Fruit fly (Drosophila melanogaster) whole organism, prepupa: ENCODE data around the gene CG11000.
A peak's percentile ranks its signal among the peaks of the same experiment; 100 is the strongest.

Source experiments
- Blimp-1 ChIP-seq: fragments of 200-800 bp; sonication (Bioruptor generic); optimal IDR thresholded peaks from 3 replicates; lab custom pipeline; 2017; ENCODE audit warnings: missing biosample characterization, missing genetic modification characterization, mild to moderate bottlenecking, moderate library complexity, missing genetic modification reagents
- CG10631 ChIP-seq: fragments of 200-800 bp; sonication (Bioruptor generic); optimal IDR thresholded peaks from 2 replicates; lab custom pipeline; 2016; ENCODE audit warnings: missing biosample characterization, missing genetic modification characterization
- CG10669 ChIP-seq: fragments of 200-800 bp; sonication (Bioruptor generic); optimal IDR thresholded peaks from 3 replicates; lab custom pipeline; 2018; ENCODE audit warnings: missing biosample characterization, mild to moderate bottlenecking, missing genetic modification characterization, moderate library complexity
- CG11762 ChIP-seq: fragments of 200-800 bp; sonication (Bioruptor generic); optimal IDR thresholded peaks from 3 replicates; lab custom pipeline; 2016; ENCODE audit warnings: missing biosample characterization, missing genetic modification characterization; ENCODE audit not compliant: insufficient read depth
- CG15336 ChIP-seq: fragments of 200-800 bp; sonication (Bioruptor generic); IDR thresholded peaks from 2 replicates; pipeline ENCODE4 v1.3.6; 2022; ENCODE audit warnings: missing biosample characterization, missing genetic modification characterization
- CG16779 ChIP-seq: fragments of 200-800 bp; sonication (Bioruptor generic); optimal IDR thresholded peaks from 3 replicates; lab custom pipeline; 2017; ENCODE audit warnings: missing biosample characterization, mild to moderate bottlenecking, missing genetic modification characterization
- CG3032 ChIP-seq: fragments of 200-800 bp; optimal IDR thresholded peaks from 2 replicates; lab custom pipeline; 2019; ENCODE audit warnings: missing biosample characterization, mild to moderate bottlenecking, missing genetic modification characterization, moderate library complexity
- CG31627 ChIP-seq: fragments of 200-800 bp; sonication (Bioruptor generic); optimal IDR thresholded peaks from 3 replicates; lab custom pipeline; 2016; ENCODE audit warnings: missing biosample characterization, missing genetic modification characterization
- CG32006 ChIP-seq: fragments of 200-800 bp; sonication (Bioruptor generic); optimal IDR thresholded peaks from 3 replicates; lab custom pipeline; 2017; ENCODE audit warnings: missing biosample characterization, mild to moderate bottlenecking, missing genetic modification characterization
- CG34406 ChIP-seq: fragments of 200-800 bp; sonication (Bioruptor generic); optimal IDR thresholded peaks from 3 replicates; lab custom pipeline; 2016; ENCODE audit warnings: missing biosample characterization, missing genetic modification characterization
- CG3919 ChIP-seq: fragments of 200-800 bp; sonication (Bioruptor generic); optimal IDR thresholded peaks from 3 replicates; lab custom pipeline; 2016; ENCODE audit warnings: missing biosample characterization, missing genetic modification characterization
- CG4318 ChIP-seq: fragments of 200-800 bp; sonication (Bioruptor generic); optimal IDR thresholded peaks from 3 replicates; lab custom pipeline; 2017; ENCODE audit warnings: missing biosample characterization, mild to moderate bottlenecking, missing genetic modification characterization
- CG6163 ChIP-seq: fragments of 200-800 bp; sonication (Bioruptor generic); IDR thresholded peaks from 3 replicates; pipeline ENCODE4 v1.3.6; 2022; ENCODE audit warnings: missing biosample characterization, missing genetic modification characterization
- CG6276 ChIP-seq: fragments of 200-800 bp; sonication (Bioruptor generic); optimal IDR thresholded peaks from 2 replicates; lab custom pipeline; 2017; ENCODE audit warnings: missing biosample characterization, mild to moderate bottlenecking, missing genetic modification characterization
- CG6792 ChIP-seq: fragments of 200-800 bp; sonication (Bioruptor generic); optimal IDR thresholded peaks from 3 replicates; lab custom pipeline; 2016; ENCODE audit warnings: missing biosample characterization, missing genetic modification characterization
- CG6808 ChIP-seq: fragments of 200-800 bp; sonication (Bioruptor generic); optimal IDR thresholded peaks from 3 replicates; lab custom pipeline; 2017; ENCODE audit warnings: missing biosample characterization, missing genetic modification characterization, mild to moderate bottlenecking, moderate library complexity, missing genetic modification reagents
- CG6854 ChIP-seq: fragments of 200-800 bp; sonication (Bioruptor generic); optimal IDR thresholded peaks from 2 replicates; lab custom pipeline; 2017; ENCODE audit warnings: missing biosample characterization, mild to moderate bottlenecking, missing genetic modification characterization
- CG7368 ChIP-seq: fragments of 200-800 bp; sonication (Bioruptor generic); optimal IDR thresholded peaks from 3 replicates; lab custom pipeline; 2016; ENCODE audit warnings: missing biosample characterization, missing genetic modification characterization
- CG8319 ChIP-seq: fragments of 200-800 bp; sonication (Bioruptor generic); optimal IDR thresholded peaks from 3 replicates; lab custom pipeline; 2016; ENCODE audit warnings: missing biosample characterization, missing genetic modification characterization
- CG8632 ChIP-seq: fragments of 200-800 bp; sonication (Bioruptor generic); optimal IDR thresholded peaks from 3 replicates; lab custom pipeline; 2016; ENCODE audit warnings: missing biosample characterization, missing genetic modification characterization
- Eip75B ChIP-seq: fragments of 200-800 bp; sonication (Bioruptor generic); optimal IDR thresholded peaks from 3 replicates; lab custom pipeline; 2016; ENCODE audit warnings: missing biosample characterization, missing genetic modification characterization
- Eip78C ChIP-seq: fragments of 200-800 bp; sonication (Bioruptor generic); peaks from one replicate; lab custom pipeline; 2016; ENCODE audit warnings: missing biosample characterization, missing genetic modification characterization
- Ets21C ChIP-seq: fragments of 200-800 bp; sonication (Bioruptor generic); optimal IDR thresholded peaks from 3 replicates; lab custom pipeline; 2016; ENCODE audit warnings: missing biosample characterization, missing genetic modification characterization
- Ets96B ChIP-seq: fragments of 200-800 bp; optimal IDR thresholded peaks from 2 replicates; lab custom pipeline; 2019; ENCODE audit warnings: missing biosample characterization, mild to moderate bottlenecking, missing genetic modification characterization, moderate library complexity
- Hr38 ChIP-seq: sonication (Bioruptor generic); optimal IDR thresholded peaks from 2 replicates; lab custom pipeline; 2016; ENCODE audit warnings: missing biosample characterization, missing genetic modification characterization
- Hr39 ChIP-seq: fragments of 200-800 bp; sonication (Bioruptor generic); optimal IDR thresholded peaks from 2 replicates; lab custom pipeline; 2016; ENCODE audit warnings: missing biosample characterization, missing genetic modification characterization
- Hr4 ChIP-seq: fragments of 200-800 bp; sonication (Bioruptor generic); optimal IDR thresholded peaks from 3 replicates; lab custom pipeline; 2016; ENCODE audit warnings: missing biosample characterization, missing genetic modification characterization
- Lpt ChIP-seq: fragments of 200-800 bp; sonication (Bioruptor generic); optimal IDR thresholded peaks from 3 replicates; lab custom pipeline; 2016; ENCODE audit warnings: missing biosample characterization, missing genetic modification characterization
- Met ChIP-seq: fragments of 200-800 bp; sonication (Bioruptor generic); optimal IDR thresholded peaks from 3 replicates; lab custom pipeline; 2016; ENCODE audit warnings: missing biosample characterization, missing genetic modification characterization
- OdsH ChIP-seq: fragments of 200-800 bp; sonication (Bioruptor generic); optimal IDR thresholded peaks from 3 replicates; lab custom pipeline; 2016; ENCODE audit warnings: missing biosample characterization, missing genetic modification characterization
- Sox102F ChIP-seq: fragments of 200-800 bp; sonication (Bioruptor generic); optimal IDR thresholded peaks from 2 replicates; lab custom pipeline; 2016; ENCODE audit warnings: missing biosample characterization, mild to moderate bottlenecking, missing genetic modification characterization
- Sox14 ChIP-seq: fragments of 200-800 bp; sonication (Bioruptor generic); optimal IDR thresholded peaks from 3 replicates; lab custom pipeline; 2016; ENCODE audit warnings: missing biosample characterization, missing genetic modification characterization
- achi ChIP-seq: fragments of 200-800 bp; sonication (Bioruptor generic); optimal IDR thresholded peaks from 3 replicates; lab custom pipeline; 2016; ENCODE audit warnings: missing biosample characterization, missing genetic modification characterization
- dac ChIP-seq: fragments of 200-800 bp; sonication (Bioruptor generic); optimal IDR thresholded peaks from 2 replicates; lab custom pipeline; 2017; ENCODE audit warnings: missing biosample characterization, mild to moderate bottlenecking, missing genetic modification characterization
- dsx ChIP-seq: fragments of 200-800 bp; optimal IDR thresholded peaks from 3 replicates; lab custom pipeline; 2019; ENCODE audit warnings: missing biosample characterization, mild to moderate bottlenecking, missing genetic modification characterization, moderate library complexity; ENCODE audit not compliant: poor library complexity, severe bottlenecking
- eg ChIP-seq: fragments of 200-800 bp; sonication (Bioruptor generic); IDR thresholded peaks from 3 replicates; pipeline ENCODE4 v1.3.6; 2022; ENCODE audit warnings: missing biosample characterization, missing genetic modification characterization
- esn ChIP-seq: fragments of 200-800 bp; sonication (Bioruptor generic); optimal IDR thresholded peaks from 2 replicates; lab custom pipeline; 2016; ENCODE audit warnings: missing biosample characterization, mild to moderate bottlenecking, missing genetic modification characterization, moderate library complexity
- fd59A ChIP-seq: fragments of 200-800 bp; sonication (Bioruptor generic); optimal IDR thresholded peaks from 2 replicates; lab custom pipeline; 2017; ENCODE audit warnings: missing biosample characterization, mild to moderate bottlenecking, missing genetic modification characterization, missing genetic modification reagents
- fkh ChIP-seq: fragments of 200-800 bp; sonication (Bioruptor generic); optimal IDR thresholded peaks from 3 replicates; lab custom pipeline; 2017; ENCODE audit warnings: missing biosample characterization, mild to moderate bottlenecking, missing genetic modification characterization, moderate library complexity
- lz ChIP-seq: fragments of 200-800 bp; sonication (Bioruptor generic); optimal IDR thresholded peaks from 3 replicates; lab custom pipeline; 2016; ENCODE audit warnings: missing biosample characterization, missing genetic modification characterization
- net ChIP-seq: fragments of 200-800 bp; sonication (Bioruptor generic); optimal IDR thresholded peaks from 3 replicates; lab custom pipeline; 2016; ENCODE audit warnings: missing biosample characterization, missing genetic modification characterization
- spab ChIP-seq: fragments of 200-800 bp; sonication (Bioruptor generic); optimal IDR thresholded peaks from 2 replicates; lab custom pipeline; 2017; ENCODE audit warnings: missing biosample characterization, mild to moderate bottlenecking, missing genetic modification characterization, missing genetic modification reagents
- ss ChIP-seq, 2 experiments: fragments of 200-800 bp; sonication (Bioruptor generic); optimal IDR thresholded peaks; 2 replicates in 1 of 2; 3 replicates in 1 of 2; lab custom pipeline; 2017 to 2018; ENCODE audit warnings: mild to moderate bottlenecking in 2 of 2, missing biosample characterization in 2 of 2, missing genetic modification characterization in 2 of 2, moderate library complexity in 1 of 2
- svp ChIP-seq: fragments of 200-800 bp; sonication (Bioruptor generic); peaks from one replicate; lab custom pipeline; 2016; ENCODE audit warnings: missing biosample characterization, missing genetic modification characterization
- topi ChIP-seq: fragments of 200-800 bp; sonication (Bioruptor generic); optimal IDR thresholded peaks from 3 replicates; lab custom pipeline; 2016; ENCODE audit warnings: missing biosample characterization, missing genetic modification characterization
- vri ChIP-seq: fragments of 200-800 bp; sonication (Bioruptor generic); optimal IDR thresholded peaks from 3 replicates; lab custom pipeline; 2016; ENCODE audit warnings: missing biosample characterization, mild to moderate bottlenecking, missing genetic modification characterization

Gene CG11000

dm6 chr3R:5789025-5789953 lies 12.8 kb upstream of the CG11000 start, which contains the start of the genes Hat1 and Rpn5 (continued):
- TF ChIP-seq CG6808 (GFP tag; lab: Kevin White, UChicago) (peak; percentile 65), CG3032 (peak; percentile 67), CG32006 (peak; percentile 85), esn (GFP tag; lab: Kevin White, UChicago) (peak; percentile 92), OdsH (GFP tag; lab: Kevin White, UChicago) (peak; percentile 92), CG15336 (GFP tag; lab: Robert Waterston, UW) (peak; percentile 41; the same call in 1 of the 2 replicates), CG6163 (GFP tag; lab: Robert Waterston, UW) (0 out of 3 replicates have a peak, but pooled peaks have one; percentile 23), CG6854 (GFP tag; lab: Kevin White, UChicago) (no peak), Hr4 (GFP tag; lab: Kevin White, UChicago) (peak; percentile 89), CG34406 (GFP tag; lab: Kevin White, UChicago) (peak; percentile 76)

- TF ChIP-seq CG11762 (GFP tag; lab: Kevin White, UChicago) (peak; percentile 99), achi (GFP tag; lab: Kevin White, UChicago) (peak; percentile 99), CG6163 (GFP tag; lab: Robert Waterston, UW) (peak; percentile 98), CG4318 (GFP tag; lab: Kevin White, UChicago) (peak; percentile 98), CG31627 (GFP tag; lab: Kevin White, UChicago) (peak; percentile 99), Hr38 (GFP tag; lab: Kevin White, UChicago) (peak; percentile 93), dac (GFP tag; lab: Kevin White, UChicago) (peak; percentile 98), Eip75B (peak; percentile 99), esn (GFP tag; lab: Kevin White, UChicago) (peak; percentile 100), CG6854 (GFP tag; lab: Kevin White, UChicago) (peak; percentile 98), Blimp-1 (peak; percentile 95), CG10631 (GFP tag; lab: Kevin White, UChicago) (peak; percentile 99), fkh (GFP tag; lab: Kevin White, UChicago) (no peak), eg (peak; percentile 99), OdsH (GFP tag; lab: Kevin White, UChicago) (peak; percentile 100), CG15336 (GFP tag; lab: Robert Waterston, UW) (peak; percentile 99), Hr4 (GFP tag; lab: Kevin White, UChicago) (peak; percentile 99), Met (GFP tag; lab: Kevin White, UChicago) (peak; percentile 99), vri (GFP tag; lab: Kevin White, UChicago) (peak; percentile 99), Ets21C (GFP tag; lab: Kevin White, UChicago) (peak; percentile 99), svp (peak; percentile 100), CG3919 (peak; percentile 99), Sox102F (GFP tag; lab: Kevin White, UChicago) (peak; percentile 100), CG6792 (GFP tag; lab: Kevin White, UChicago) (peak; percentile 99), Lpt (peak; percentile 99), CG10669 (peak; percentile 99), Ets96B (tag; lab: Kevin White, UChicago) (peak; percentile 99), CG8632 (GFP tag; lab: Kevin White, UChicago) (peak; percentile 99), Sox14 (peak; percentile 99), dsx (GFP tag; lab: Kevin White, UChicago) (peak; percentile 97), CG6276 (GFP tag; lab: Kevin White, UChicago) (peak; percentile 99), spab (GFP tag; lab: Kevin White, UChicago) (peak; percentile 98), lz (GFP tag; lab: Kevin White, UChicago) (peak; percentile 99), CG8319 (GFP tag; lab: Kevin White, UChicago) (peak; percentile 99), Hr39 (GFP tag; lab: Kevin White, UChicago) (peak; percentile 99), CG7368 (GFP tag; lab: Kevin White, UChicago) (peak; percentile 99), CG34406 (GFP tag; lab: Kevin White, UChicago) (peak; percentile 99), net (peak; percentile 99), Eip78C (GFP tag; lab: Kevin White, UChicago) (peak; percentile 100), fd59A (peak; percentile 98), topi (GFP tag; lab: Kevin White, UChicago) (peak; percentile 99), CG16779 (tag; lab: Kevin White, UChicago) (peak; percentile 98), ss (GFP tag; optimal IDR thresholded peaks at IDR 0.05; lab: Kevin White, UChicago) (peak; percentile 95 to 98)
Observed at dm6 chr3R:5791497-5791896, 10.6 kb upstream of the CG11000 start, which contains the start of gene Hpf1. Hpf1 (plus strand) TSS chr3R:5791879.
